Worm (Caenorhabditis elegans) whole organism, L4 larva: ENCODE data around the gene srw-76.

Experiments used
- F26F4.8 ChIP-seq: fragments of 200-800 bp; sonication (Bioruptor generic); conservative IDR thresholded peaks from 2 replicates; pipeline ENCODE4 v1.3.6; 2022; ENCODE audit warnings: missing genetic modification characterization, missing compliant biosample characterization
- ama-1 ChIP-seq: fragments of 150-350 bp; optimal IDR thresholded peaks from 2 replicates; lab custom pipeline; 2014; ENCODE audit warnings: inconsistent platforms, mixed read lengths
- ceh-32 ChIP-seq: sonication (generic microtip); optimal IDR thresholded peaks from 2 replicates; lab custom pipeline; 2016; ENCODE audit warnings: mild to moderate bottlenecking, missing genetic modification characterization, missing compliant biosample characterization; ENCODE audit not compliant: poor library complexity
- jun-1 ChIP-seq: fragments of 150-350 bp; optimal IDR thresholded peaks from 2 replicates; lab custom pipeline; 2014; ENCODE audit warnings: missing biosample characterization, missing genetic modification reagents, missing genetic modification characterization
- lin-1 ChIP-seq: fragments of 200-800 bp; sonication (Bioruptor generic); IDR thresholded peaks from 2 replicates; pipeline ENCODE4 v1.3.6; 2022; ENCODE audit warnings: missing genetic modification reagents, missing genetic modification characterization, missing compliant biosample characterization
- lin-13 ChIP-seq: fragments of 150-350 bp; optimal IDR thresholded peaks from 2 replicates; lab custom pipeline; 2014; ENCODE audit warnings: missing biosample characterization, missing genetic modification reagents, missing genetic modification characterization
- lsy-2 ChIP-seq, 2 experiments: fragments of 150-350 bp in 1 of 2; sonication (generic microtip) in 1 of 2; optimal IDR thresholded peaks; 2 replicates each; lab custom pipeline; 2014 to 2017; ENCODE audit warnings: missing biosample characterization in 2 of 2, missing genetic modification characterization in 2 of 2
- nhr-28 ChIP-seq: fragments of 150-350 bp; optimal IDR thresholded peaks from 2 replicates; lab custom pipeline; 2014; ENCODE audit warnings: missing biosample characterization, missing genetic modification characterization
- snpc-1.2 ChIP-seq: fragments of 200-800 bp; sonication (Bioruptor generic); IDR thresholded peaks from 2 replicates; pipeline ENCODE4 v1.3.6; 2022; ENCODE audit warnings: missing genetic modification reagents, missing genetic modification characterization, missing compliant biosample characterization
- snpc-4 ChIP-seq: fragments of 150-350 bp; optimal IDR thresholded peaks from 2 replicates; lab custom pipeline; 2014; ENCODE audit warnings: missing biosample characterization, missing genetic modification characterization
- zip-2 ChIP-seq: fragments of 150-350 bp; optimal IDR thresholded peaks from 2 replicates; lab custom pipeline; 2014; ENCODE audit warnings: missing biosample characterization, missing genetic modification characterization

DNA sequence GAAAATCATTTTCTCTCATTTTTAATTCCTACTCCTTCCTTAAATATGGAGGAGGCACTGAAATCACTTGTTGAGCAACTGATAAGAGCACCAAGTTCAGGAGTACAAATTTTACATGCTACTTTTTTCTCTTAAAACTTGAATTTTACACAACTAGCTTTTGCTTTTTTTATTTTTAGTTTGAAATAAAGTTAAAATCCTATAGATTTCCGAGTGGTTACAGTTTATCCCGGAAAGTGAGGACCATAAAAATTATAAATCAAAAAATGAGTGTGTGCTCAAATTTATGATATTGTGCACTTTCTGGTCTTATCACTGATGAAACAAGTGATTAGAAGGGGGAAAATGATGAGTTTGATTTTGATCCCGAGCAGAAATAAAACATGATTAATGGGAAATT, 10.1 kb downstream of the srw-76 start, which contains the start of gene oac-53:
- TF ChIP-seq nhr-28 (tag; lab: Kevin White, UChicago): peak; percentile 7
- TF ChIP-seq lin-1 (GFP tag; lab: Robert Waterston, UW): no peak
- no peak for TF ChIP-seq zip-2
- TF ChIP-seq F26F4.8: no peak
- TF ChIP-seq lsy-2 (tag; optimal IDR thresholded peaks at IDR 0.05; lab: Kevin White, UChicago): no peak
- no peak for TF ChIP-seq snpc-1.2
- no peak for TF ChIP-seq lin-13
- no peak for TF ChIP-seq jun-1
- no peak for TF ChIP-seq ama-1 (lab: Kevin White, UChicago)
- TF ChIP-seq snpc-4 (tag; lab: Kevin White, UChicago): no peak
- no peak for TF ChIP-seq ceh-32 (tag; lab: Kevin White, UChicago)
